Worm (Caenorhabditis elegans) whole organism, mixed stage, embryonic: ENCODE results near the gene F55A11.11.

Source experiments
- M03D4.4 ChIP-seq: sonication (generic microtip); optimal IDR thresholded peaks from 2 replicates; lab custom pipeline; 2017; ENCODE audit warnings: mild to moderate bottlenecking, missing genetic modification characterization, missing compliant biosample characterization
- bed-3 ChIP-seq: fragments of 200-800 bp; sonication (Bioruptor generic); optimal IDR thresholded peaks from 3 replicates; lab custom pipeline; 2018; ENCODE audit warnings: mild to moderate bottlenecking, missing genetic modification characterization, moderate library complexity, missing compliant biosample characterization
- blmp-1 ChIP-seq: fragments of 150-350 bp; optimal IDR thresholded peaks from 2 replicates; lab custom pipeline; 2014; ENCODE audit warnings: missing biosample characterization, missing genetic modification characterization
- ceh-39 ChIP-seq: fragments of 150-350 bp; optimal IDR thresholded peaks from 2 replicates; lab custom pipeline; 2014; ENCODE audit warnings: missing biosample characterization, missing genetic modification characterization
- ceh-43 ChIP-seq: fragments of 200-800 bp; sonication (Bioruptor generic); optimal IDR thresholded peaks from 2 replicates; lab custom pipeline; 2018; ENCODE audit warnings: mild to moderate bottlenecking, missing genetic modification characterization, moderate library complexity, missing compliant biosample characterization
- ceh-83 ChIP-seq: fragments of 200-800 bp; sonication (Bioruptor generic); optimal IDR thresholded peaks from 2 replicates; lab custom pipeline; 2018; ENCODE audit warnings: mild to moderate bottlenecking, missing genetic modification characterization, missing compliant biosample characterization
- ces-1 ChIP-seq: fragments of 150-350 bp; optimal IDR thresholded peaks from 2 replicates; lab custom pipeline; 2014; ENCODE audit warnings: missing biosample characterization, missing genetic modification reagents, missing genetic modification characterization
- cnd-1 ChIP-seq: fragments of 200-800 bp; sonication (Bioruptor generic); optimal IDR thresholded peaks from 2 replicates; lab custom pipeline; 2018; ENCODE audit warnings: mild to moderate bottlenecking, missing genetic modification characterization, missing compliant biosample characterization
- drap-1 ChIP-seq: fragments of 200-800 bp; sonication (Bioruptor generic); optimal IDR thresholded peaks from 3 replicates; lab custom pipeline; 2018; ENCODE audit warnings: mild to moderate bottlenecking, missing genetic modification characterization, missing compliant biosample characterization
- elt-1 ChIP-seq: sonication (generic microtip); optimal IDR thresholded peaks from 2 replicates; lab custom pipeline; 2017; ENCODE audit warnings: missing genetic modification characterization, mild to moderate bottlenecking, missing compliant biosample characterization, antibody characterized with exemption, moderate library complexity, borderline replicate concordance; ENCODE audit not compliant: insufficient read depth
- elt-3 ChIP-seq: fragments of 150-350 bp; optimal IDR thresholded peaks from 2 replicates; lab custom pipeline; 2014; ENCODE audit warnings: missing biosample characterization, missing genetic modification characterization
- flh-1 ChIP-seq: fragments of 200-800 bp; sonication (Bioruptor generic); optimal IDR thresholded peaks from 2 replicates; lab custom pipeline; 2018; ENCODE audit warnings: mild to moderate bottlenecking, missing genetic modification characterization, moderate library complexity, missing compliant biosample characterization
- ham-2 ChIP-seq: fragments of 200-800 bp; sonication (Bioruptor generic); optimal IDR thresholded peaks from 2 replicates; lab custom pipeline; 2018; ENCODE audit warnings: mild to moderate bottlenecking, missing genetic modification characterization, missing compliant biosample characterization
- hlh-1 ChIP-seq: fragments of 150-350 bp; optimal IDR thresholded peaks from 2 replicates; lab custom pipeline; 2014; ENCODE audit warnings: missing biosample characterization, missing genetic modification reagents, missing genetic modification characterization
- lin-13 ChIP-seq: fragments of 150-350 bp; optimal IDR thresholded peaks from 2 replicates; lab custom pipeline; 2014; ENCODE audit warnings: missing biosample characterization, missing genetic modification characterization
- lin-32 ChIP-seq: fragments of 200-800 bp; sonication (Bioruptor generic); optimal IDR thresholded peaks from 2 replicates; lab custom pipeline; 2018; ENCODE audit warnings: mild to moderate bottlenecking, missing genetic modification characterization, missing compliant biosample characterization
- mab-5 ChIP-seq: fragments of 150-350 bp; optimal IDR thresholded peaks from 2 replicates; lab custom pipeline; 2014; ENCODE audit warnings: missing biosample characterization, missing genetic modification characterization
- mls-2 ChIP-seq: sonication (generic microtip); optimal IDR thresholded peaks from 2 replicates; lab custom pipeline; 2016; ENCODE audit warnings: mild to moderate bottlenecking, missing genetic modification characterization, moderate library complexity, missing compliant biosample characterization
- nhr-12 ChIP-seq: fragments of 150-350 bp; optimal IDR thresholded peaks from 2 replicates; lab custom pipeline; 2014; ENCODE audit warnings: missing biosample characterization, missing genetic modification characterization
- nhr-2 ChIP-seq: fragments of 150-350 bp; optimal IDR thresholded peaks from 2 replicates; lab custom pipeline; 2014; ENCODE audit warnings: missing biosample characterization, missing genetic modification characterization
- nhr-237 ChIP-seq: fragments of 150-350 bp; optimal IDR thresholded peaks from 2 replicates; lab custom pipeline; 2014; ENCODE audit warnings: missing biosample characterization, missing genetic modification characterization
- nhr-28 ChIP-seq: fragments of 150-350 bp; optimal IDR thresholded peaks from 2 replicates; lab custom pipeline; 2014; ENCODE audit warnings: missing biosample characterization, missing genetic modification characterization
- nhr-76 ChIP-seq: sonication (generic microtip); optimal IDR thresholded peaks from 2 replicates; lab custom pipeline; 2017; ENCODE audit warnings: missing biosample characterization, missing genetic modification characterization
- pha-4 ChIP-seq: fragments of 150-350 bp; optimal IDR thresholded peaks from 2 replicates; lab custom pipeline; 2018; ENCODE audit warnings: missing biosample characterization, missing genetic modification reagents, missing genetic modification characterization
- sptf-1 ChIP-seq: sonication (generic microtip); optimal IDR thresholded peaks from 2 replicates; lab custom pipeline; 2017; ENCODE audit warnings: mild to moderate bottlenecking, missing genetic modification characterization, moderate library complexity, missing compliant biosample characterization
- tbx-8 ChIP-seq: fragments of 200-800 bp; sonication (Bioruptor generic); optimal IDR thresholded peaks from 2 replicates; lab custom pipeline; 2018; ENCODE audit warnings: mild to moderate bottlenecking, missing genetic modification characterization, moderate library complexity, missing compliant biosample characterization
- unc-120 ChIP-seq: sonication (generic microtip); optimal IDR thresholded peaks from 2 replicates; lab custom pipeline; 2017; ENCODE audit warnings: missing genetic modification characterization, missing compliant biosample characterization; ENCODE audit not compliant: poor library complexity, severe bottlenecking
- unc-39 ChIP-seq: fragments of 150-350 bp; optimal IDR thresholded peaks from 2 replicates; lab custom pipeline; 2014; ENCODE audit warnings: missing biosample characterization, missing genetic modification characterization
- unc-62 ChIP-seq: fragments of 150-350 bp; optimal IDR thresholded peaks from 2 replicates; lab custom pipeline; 2014; ENCODE audit warnings: missing biosample characterization, missing genetic modification reagents, missing genetic modification characterization
- zip-8 ChIP-seq: fragments of 150-350 bp; optimal IDR thresholded peaks from 2 replicates; lab custom pipeline; 2014; ENCODE audit warnings: missing biosample characterization, missing genetic modification characterization
- ztf-11 ChIP-seq: fragments of 150-350 bp; optimal IDR thresholded peaks from 2 replicates; lab custom pipeline; 2014; ENCODE audit warnings: missing biosample characterization, missing genetic modification characterization

F55A11.11 gene

DNA sequence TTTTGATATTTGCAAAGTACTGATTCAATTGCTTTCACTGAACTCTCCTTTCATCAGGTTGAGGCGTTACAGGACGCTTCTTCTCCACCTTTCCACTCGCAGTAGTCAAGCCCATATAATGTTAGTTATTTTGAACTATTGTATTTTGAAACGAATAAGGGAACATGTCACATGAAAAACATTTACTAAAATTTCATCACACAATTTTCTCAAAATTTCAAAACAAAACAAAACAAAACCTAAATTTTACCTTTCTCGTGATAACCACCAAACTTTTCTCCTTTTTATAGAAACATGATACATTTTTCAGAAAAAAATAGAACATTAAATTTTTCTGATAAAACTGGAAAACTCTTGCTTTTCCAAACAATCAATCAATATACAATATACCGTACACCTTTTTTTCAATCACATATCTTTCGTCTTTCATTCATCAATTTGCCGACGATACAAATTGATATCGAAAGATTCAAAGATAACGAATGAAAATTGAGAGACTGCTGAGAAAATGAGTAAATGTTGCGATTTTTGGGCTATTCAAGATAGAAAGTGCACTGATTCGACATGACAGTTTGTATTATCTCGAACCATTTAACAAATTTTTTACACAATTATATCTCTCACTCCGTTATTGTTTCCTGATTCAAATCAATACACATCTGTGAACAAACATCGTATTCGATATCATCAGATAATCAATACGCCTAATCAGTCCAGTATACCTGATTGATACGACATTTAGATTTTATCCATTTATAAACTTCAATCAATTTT is 18.3 kb downstream of the F55A11.11 start:
- TF ChIP-seq mab-5 (tag; lab: Kevin White, UChicago), result no peak
- TF ChIP-seq elt-1 (tag; lab: Kevin White, UChicago), result peak; percentile 64

ce11 chrV:11802508-11802907 is 19.6 kb downstream of the F55A11.11 start:
- TF ChIP-seq ham-2 (peak; percentile 19), blmp-1 (tag; lab: Kevin White, UChicago) (peak; percentile 33), elt-3 (tag; lab: Kevin White, UChicago) (peak; percentile 66), lin-13 (tag; lab: Kevin White, UChicago) (no peak), drap-1 (no peak), flh-1 (no peak)
- TF ChIP-seq, all 35 proteins: peak for 3

- no peak for TF ChIP-seq unc-39 (tag; lab: Kevin White, UChicago)
- TF ChIP-seq ham-2, result no peak
- no peak for TF ChIP-seq mab-5 (tag; lab: Kevin White, UChicago)
- TF ChIP-seq nhr-12, result no peak
- TF ChIP-seq ceh-39, result no peak
- TF ChIP-seq flh-1, result no peak
- no peak for TF ChIP-seq ces-1 (GFP tag; lab: Kevin White, UChicago)
- no peak for TF ChIP-seq unc-120 (tag; lab: Kevin White, UChicago)
- no peak for TF ChIP-seq nhr-28 (tag; lab: Kevin White, UChicago)
- TF ChIP-seq cnd-1 (tag; lab: Kevin White, UChicago), result no peak
- TF ChIP-seq elt-3 (tag; lab: Kevin White, UChicago), result no peak
- TF ChIP-seq lin-32, result no peak
- no peak for TF ChIP-seq hlh-1 (tag; lab: Kevin White, UChicago)
- TF ChIP-seq nhr-237, result no peak
- no peak for TF ChIP-seq mls-2 (tag; lab: Kevin White, UChicago)
Observed at ce11 chrV:11803518-11803994, 20.6 kb downstream of the F55A11.11 start.

DNA sequence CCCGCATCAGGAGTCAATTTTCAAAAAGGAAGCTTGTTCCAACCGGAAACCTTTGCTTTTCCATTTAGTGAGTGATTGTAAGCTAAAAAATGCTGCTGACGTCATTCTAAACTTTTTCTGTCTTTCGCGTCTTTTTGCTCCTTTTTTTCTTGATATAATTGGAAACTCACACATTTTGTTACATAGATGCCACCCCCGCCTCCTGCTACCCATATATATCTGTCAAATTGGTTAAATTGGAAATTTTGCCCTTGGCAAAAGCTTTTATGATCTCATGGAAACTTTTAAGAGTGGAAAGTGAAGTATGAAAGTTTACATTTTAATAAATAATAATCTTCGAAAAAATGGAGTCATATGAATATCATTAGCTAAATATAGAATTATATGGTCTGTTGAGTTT is 27.0 kb downstream of the F55A11.11 start:
- TF ChIP-seq blmp-1 (tag; lab: Kevin White, UChicago) (no peak), ham-2 (no peak), M03D4.4 (no peak), nhr-76 (tag; lab: Kevin White, UChicago) (no peak), pha-4 (no peak), bed-3 (GFP tag; lab: Kevin White, UChicago) (no peak), ceh-39 (no peak), hlh-1 (tag; lab: Kevin White, UChicago) (no peak), nhr-2 (no peak), ceh-83 (GFP tag; lab: Kevin White, UChicago) (no peak)
- TF ChIP-seq, all 35 proteins: peak for 0

- TF ChIP-seq nhr-2, result no peak
- TF ChIP-seq sptf-1, result no peak
- no peak for TF ChIP-seq tbx-8 (GFP tag; lab: Kevin White, UChicago)
- TF ChIP-seq zip-8 (tag; lab: Kevin White, UChicago), result no peak
- no peak for TF ChIP-seq M03D4.4
- TF ChIP-seq unc-120 (tag; lab: Kevin White, UChicago), result no peak
- TF ChIP-seq nhr-237, result no peak
- no peak for TF ChIP-seq drap-1
- TF ChIP-seq mab-5 (tag; lab: Kevin White, UChicago), result no peak
- TF ChIP-seq lin-32, result no peak
- TF ChIP-seq nhr-76 (tag; lab: Kevin White, UChicago), result no peak
- no peak for TF ChIP-seq ham-2
- no peak for TF ChIP-seq flh-1
- no peak for TF ChIP-seq bed-3 (GFP tag; lab: Kevin White, UChicago)
- TF ChIP-seq nhr-28 (tag; lab: Kevin White, UChicago), result no peak
- TF ChIP-seq, all 35 proteins: peak for 0
Observed at ce11 chrV:11811921-11812320, 29.0 kb downstream of the F55A11.11 start, which contains the start of gene D2023.3. TSS of gene D2023.3 (minus strand) at chrV:11812021.

DNA sequence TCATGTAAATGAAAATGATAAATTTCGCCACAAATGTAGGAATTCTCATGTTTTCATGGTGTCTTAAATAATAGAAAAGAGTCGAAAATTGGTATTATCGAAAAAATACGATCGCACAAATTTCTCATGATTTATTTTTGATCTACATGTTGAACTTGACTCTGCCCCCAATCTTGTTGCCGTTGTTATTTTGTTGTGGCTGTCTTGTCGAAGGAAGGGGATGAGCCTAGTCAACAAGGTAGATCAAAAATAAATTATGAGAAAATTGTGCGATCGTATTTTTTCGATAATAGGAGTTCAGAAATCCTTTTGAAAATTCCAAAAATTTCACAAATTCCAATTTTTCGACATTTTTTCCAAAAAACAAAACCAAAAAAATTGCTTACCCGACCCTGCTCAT is 32.6 kb downstream of the F55A11.11 start:
- TF ChIP-seq unc-62 (no peak), nhr-2 (no peak), pha-4 (no peak), unc-120 (tag; lab: Kevin White, UChicago) (no peak), elt-1 (tag; lab: Kevin White, UChicago) (no peak), nhr-237 (no peak), ztf-11 (tag; lab: Kevin White, UChicago) (no peak), sptf-1 (no peak), lin-13 (tag; lab: Kevin White, UChicago) (no peak), flh-1 (no peak), ceh-43 (GFP tag; lab: Kevin White, UChicago) (no peak), ceh-83 (GFP tag; lab: Kevin White, UChicago) (no peak), hlh-1 (tag; lab: Kevin White, UChicago) (no peak), elt-3 (tag; lab: Kevin White, UChicago) (no peak), ces-1 (GFP tag; lab: Kevin White, UChicago) (no peak), tbx-8 (GFP tag; lab: Kevin White, UChicago) (no peak), ceh-39 (no peak), M03D4.4 (no peak), mab-5 (tag; lab: Kevin White, UChicago) (no peak), drap-1 (no peak)
